Fruit fly (Drosophila melanogaster) whole organism, embryonic: ENCODE measurements around the gene CG43333.

ENCODE experiments used
- Adf1 ChIP-seq: fragments of 200-800 bp; sonication (Bioruptor generic); IDR thresholded peaks from 2 replicates; pipeline ENCODE4 v1.3.6; 2022; ENCODE audit warnings: missing biosample characterization, missing genetic modification characterization
- Aef1 ChIP-seq: fragments of 200-800 bp; sonication (Bioruptor generic); IDR thresholded peaks from 3 replicates; pipeline ENCODE4 v1.3.6; 2022; ENCODE audit warnings: missing biosample characterization, missing genetic modification characterization
- Blimp-1 ChIP-seq: fragments of 200-800 bp; sonication (Bioruptor generic); optimal IDR thresholded peaks from 3 replicates; lab custom pipeline; 2018; ENCODE audit warnings: missing biosample characterization, missing genetic modification characterization, mild to moderate bottlenecking, moderate library complexity, missing genetic modification reagents
- CG10979 ChIP-seq: fragments of 200-800 bp; sonication (Bioruptor generic); optimal IDR thresholded peaks from 2 replicates; lab custom pipeline; 2018; ENCODE audit warnings: missing biosample characterization, mild to moderate bottlenecking, missing genetic modification characterization, moderate library complexity
- CG13296 ChIP-seq: fragments of 200-800 bp; sonication (Bioruptor generic); optimal IDR thresholded peaks from 3 replicates; lab custom pipeline; 2018; ENCODE audit warnings: missing biosample characterization, mild to moderate bottlenecking, missing genetic modification characterization
- CG16779 ChIP-seq: fragments of 200-800 bp; sonication (Bioruptor generic); IDR thresholded peaks from 2 replicates; pipeline ENCODE4 v1.3.6; 2022; ENCODE audit warnings: missing biosample characterization, missing genetic modification characterization
- CG16815 ChIP-seq: fragments of 200-800 bp; sonication (Bioruptor generic); optimal IDR thresholded peaks from 3 replicates; lab custom pipeline; 2017; ENCODE audit warnings: missing biosample characterization, mild to moderate bottlenecking, missing genetic modification characterization
- CG17568 ChIP-seq: fragments of 200-800 bp; sonication (Bioruptor generic); optimal IDR thresholded peaks from 2 replicates; lab custom pipeline; 2018; ENCODE audit warnings: missing biosample characterization, mild to moderate bottlenecking, missing genetic modification characterization, moderate library complexity
- CG2875 ChIP-seq: fragments of 200-800 bp; sonication (Bioruptor generic); optimal IDR thresholded peaks from 2 replicates; lab custom pipeline; 2017; ENCODE audit warnings: missing biosample characterization, mild to moderate bottlenecking, missing genetic modification characterization, missing genetic modification reagents
- CG30403 ChIP-seq: fragments of 200-800 bp; sonication (Bioruptor generic); optimal IDR thresholded peaks from 3 replicates; lab custom pipeline; 2016; ENCODE audit warnings: missing biosample characterization, missing genetic modification characterization
- CG3281 ChIP-seq: fragments of 200-800 bp; sonication (Bioruptor generic); optimal IDR thresholded peaks from 3 replicates; lab custom pipeline; 2017; ENCODE audit warnings: missing biosample characterization, mild to moderate bottlenecking, missing genetic modification characterization
- CG3847 ChIP-seq: fragments of 200-800 bp; sonication (Bioruptor generic); IDR thresholded peaks from 2 replicates; pipeline ENCODE4 v1.3.6; 2022; ENCODE audit warnings: missing biosample characterization, missing genetic modification characterization
- CG4730 ChIP-seq: fragments of 200-800 bp; sonication (Bioruptor generic); IDR thresholded peaks from 2 replicates; pipeline ENCODE4 v1.3.6; 2022; ENCODE audit warnings: missing biosample characterization, missing genetic modification characterization
- CG6765 ChIP-seq: fragments of 200-800 bp; sonication (Bioruptor generic); optimal IDR thresholded peaks from 3 replicates; lab custom pipeline; 2017; ENCODE audit warnings: missing biosample characterization, mild to moderate bottlenecking, missing genetic modification characterization
- CG6813 ChIP-seq: fragments of 200-800 bp; sonication (Bioruptor generic); optimal IDR thresholded peaks from 2 replicates; lab custom pipeline; 2017; ENCODE audit warnings: missing biosample characterization, missing genetic modification characterization, mild to moderate bottlenecking, moderate library complexity, missing genetic modification reagents
- CG7271 ChIP-seq: fragments of 200-800 bp; sonication (Bioruptor generic); optimal IDR thresholded peaks from 2 replicates; lab custom pipeline; 2018; ENCODE audit warnings: missing biosample characterization, mild to moderate bottlenecking, missing genetic modification characterization, moderate library complexity
- CG7556 ChIP-seq: fragments of 200-800 bp; sonication (Bioruptor generic); optimal IDR thresholded peaks from 2 replicates; lab custom pipeline; 2017; ENCODE audit warnings: missing biosample characterization, mild to moderate bottlenecking, missing genetic modification characterization
- CG8290 ChIP-seq, 3 experiments: fragments of 200-800 bp; sonication (Bioruptor generic); optimal IDR thresholded peaks; 2 replicates each; lab custom pipeline; 2016 to 2019; ENCODE audit warnings: missing biosample characterization in 3 of 3, missing genetic modification characterization in 3 of 3, mild to moderate bottlenecking in 2 of 3, moderate library complexity in 1 of 3
- CG9727 ChIP-seq: fragments of 200-800 bp; sonication (Bioruptor generic); optimal IDR thresholded peaks from 3 replicates; lab custom pipeline; 2017; ENCODE audit warnings: missing biosample characterization, mild to moderate bottlenecking, missing genetic modification characterization
- CkIIα-i1 ChIP-seq: fragments of 200-800 bp; sonication (Bioruptor generic); IDR thresholded peaks from 2 replicates; pipeline ENCODE4 v1.3.6; 2022; ENCODE audit warnings: missing biosample characterization, missing genetic modification characterization
- Drgx ChIP-seq: fragments of 200-800 bp; sonication (Bioruptor generic); IDR thresholded peaks from 2 replicates; pipeline ENCODE4 v1.3.6; 2022; ENCODE audit warnings: missing biosample characterization, missing genetic modification characterization
- E2f1 ChIP-seq: fragments of 200-800 bp; sonication (Bioruptor generic); IDR thresholded peaks from 2 replicates; pipeline ENCODE4 v1.3.6; 2022; ENCODE audit warnings: missing biosample characterization, missing genetic modification characterization
- Hr78 ChIP-seq, 2 experiments: fragments of 200-800 bp in 1 of 2; fragments of >200 bp in 1 of 2; sonication (Bioruptor generic) in 1 of 2; optimal IDR thresholded peaks; 2 replicates each; lab custom pipeline; 2017 to 2019; ENCODE audit warnings: missing biosample characterization in 2 of 2, missing genetic modification characterization in 2 of 2, mild to moderate bottlenecking in 1 of 2, moderate library complexity in 1 of 2
- Hsf ChIP-seq: fragments of 200-800 bp; sonication (Bioruptor generic); optimal IDR thresholded peaks from 3 replicates; lab custom pipeline; 2016; ENCODE audit warnings: missing biosample characterization, missing genetic modification characterization
- Lpt ChIP-seq: fragments of >200 bp; optimal IDR thresholded peaks from 2 replicates; lab custom pipeline; 2018; ENCODE audit warnings: missing biosample characterization, missing genetic modification characterization
- Nf-YB ChIP-seq: fragments of 200-800 bp; sonication (Bioruptor generic); optimal IDR thresholded peaks from 3 replicates; lab custom pipeline; 2019; ENCODE audit warnings: missing biosample characterization, mild to moderate bottlenecking, missing genetic modification characterization, moderate library complexity
- PHDP ChIP-seq: fragments of 200-800 bp; sonication (Bioruptor generic); optimal IDR thresholded peaks from 3 replicates; lab custom pipeline; 2018; ENCODE audit warnings: missing biosample characterization, mild to moderate bottlenecking, missing genetic modification characterization, moderate library complexity
- Ptx1 ChIP-seq: fragments of 200-800 bp; sonication (Bioruptor generic); IDR thresholded peaks from 2 replicates; pipeline ENCODE4 v1.3.6; 2022; ENCODE audit warnings: missing biosample characterization, missing genetic modification characterization
- Six4 ChIP-seq: fragments of 200-800 bp; sonication (Bioruptor generic); optimal IDR thresholded peaks from 2 replicates; lab custom pipeline; 2016; ENCODE audit warnings: missing biosample characterization, missing genetic modification characterization
- Sox102F ChIP-seq: fragments of 200-800 bp; sonication (Bioruptor generic); optimal IDR thresholded peaks from 2 replicates; lab custom pipeline; 2018; ENCODE audit warnings: missing biosample characterization, mild to moderate bottlenecking, missing genetic modification characterization, moderate library complexity
- Trl ChIP-seq, 3 experiments: fragments of >200 bp in 2 of 3; fragments of 200-800 bp in 1 of 3; sonication (Bioruptor generic) in 1 of 3; optimal IDR thresholded peaks; 2 replicates in 1 of 3; 3 replicates in 2 of 3; lab custom pipeline; 2016 to 2017; ENCODE audit warnings: missing biosample characterization in 1 of 3, missing genetic modification characterization in 1 of 3
- ap ChIP-seq: fragments of 200-800 bp; sonication (Bioruptor generic); IDR thresholded peaks from 2 replicates; pipeline ENCODE4 v1.3.6; 2022; ENCODE audit warnings: missing biosample characterization, missing genetic modification characterization
- bab2 ChIP-seq: fragments of 200-800 bp; sonication (Bioruptor generic); optimal IDR thresholded peaks from 2 replicates; lab custom pipeline; 2016; ENCODE audit warnings: missing biosample characterization, missing genetic modification characterization
- chn ChIP-seq: fragments of 200-800 bp; sonication (Bioruptor generic); optimal IDR thresholded peaks from 2 replicates; lab custom pipeline; 2016; ENCODE audit warnings: missing biosample characterization, missing genetic modification characterization
- da ChIP-seq: fragments of 200-800 bp; sonication (Bioruptor generic); optimal IDR thresholded peaks from 2 replicates; lab custom pipeline; 2016; ENCODE audit warnings: missing biosample characterization, missing genetic modification characterization
- dmrt11E ChIP-seq: fragments of 200-800 bp; sonication (Bioruptor generic); optimal IDR thresholded peaks from 3 replicates; lab custom pipeline; 2018; ENCODE audit warnings: missing biosample characterization, mild to moderate bottlenecking, missing genetic modification characterization, moderate library complexity
- dpn ChIP-seq, 2 experiments: fragments of 200-800 bp; sonication (Bioruptor generic); optimal IDR thresholded peaks; 3 replicates each; lab custom pipeline; 2016; ENCODE audit warnings: missing biosample characterization in 2 of 2, missing genetic modification characterization in 2 of 2
- gem ChIP-seq: fragments of 200-800 bp; sonication (Bioruptor generic); optimal IDR thresholded peaks from 2 replicates; lab custom pipeline; 2019; ENCODE audit warnings: missing biosample characterization, mild to moderate bottlenecking, missing genetic modification characterization, moderate library complexity
- lilli ChIP-seq: fragments of 200-800 bp; sonication (Bioruptor generic); optimal IDR thresholded peaks from 3 replicates; lab custom pipeline; 2016; ENCODE audit warnings: missing biosample characterization, missing genetic modification characterization
- onecut ChIP-seq: fragments of 200-800 bp; sonication (Bioruptor generic); IDR thresholded peaks from 2 replicates; pipeline ENCODE4 v1.3.6; 2022; ENCODE audit warnings: missing biosample characterization, missing genetic modification characterization
- p53 ChIP-seq: fragments of 200-800 bp; sonication (Bioruptor generic); optimal IDR thresholded peaks from 2 replicates; lab custom pipeline; 2016; ENCODE audit warnings: missing biosample characterization, missing genetic modification characterization
- pros ChIP-seq: fragments of 200-800 bp; sonication (Bioruptor generic); optimal IDR thresholded peaks from 3 replicates; lab custom pipeline; 2019; ENCODE audit warnings: missing biosample characterization, mild to moderate bottlenecking, missing genetic modification characterization, moderate library complexity
- pum ChIP-seq: fragments of 200-800 bp; sonication (Bioruptor generic); optimal IDR thresholded peaks from 2 replicates; lab custom pipeline; 2016; ENCODE audit warnings: missing biosample characterization, missing genetic modification characterization
- repo ChIP-seq: fragments of 200-800 bp; sonication (Bioruptor generic); optimal IDR thresholded peaks from 2 replicates; lab custom pipeline; 2016; ENCODE audit warnings: missing biosample characterization, missing genetic modification characterization
- slou ChIP-seq: fragments of 200-800 bp; sonication (Bioruptor generic); optimal IDR thresholded peaks from 3 replicates; lab custom pipeline; 2016; ENCODE audit warnings: missing biosample characterization, missing genetic modification characterization
- trh ChIP-seq: fragments of 200-800 bp; sonication (Bioruptor generic); optimal IDR thresholded peaks from 2 replicates; lab custom pipeline; 2016; ENCODE audit warnings: missing biosample characterization, missing genetic modification characterization
- usp ChIP-seq: fragments of >200 bp; optimal IDR thresholded peaks from 2 replicates; lab custom pipeline; 2017; ENCODE audit warnings: missing biosample characterization, missing genetic modification characterization
- zf30C ChIP-seq: fragments of 200-800 bp; sonication (Bioruptor generic); optimal IDR thresholded peaks from 3 replicates; lab custom pipeline; 2018; ENCODE audit warnings: missing biosample characterization, mild to moderate bottlenecking, missing genetic modification characterization
- zfh1 ChIP-seq: fragments of 200-800 bp; sonication (Bioruptor generic); IDR thresholded peaks from 3 replicates; pipeline ENCODE4 v1.3.6; 2022; ENCODE audit warnings: missing biosample characterization, missing genetic modification characterization

The CG43333 gene

dm6 chr2L:14122742-14123334 lies 57.6 kb downstream of the CG43333 start (continued):
- TF ChIP-seq Six4 (GFP tag; lab: Kevin White, UChicago) (peak; percentile 54), CG10979 (tag; lab: Kevin White, UChicago) (peak; percentile 72), CG2875 (peak; percentile 17), trh (GFP tag; lab: Kevin White, UChicago) (no peak), CG7271 (tag; lab: Kevin White, UChicago) (no peak), CG3847 (GFP tag; lab: Robert Waterston, UW) (peak; percentile 49), CG16815 (GFP tag; lab: Kevin White, UChicago) (peak; percentile 3), CkIIα-i1 (GFP tag; lab: Robert Waterston, UW) (no peak), ap (GFP tag; lab: Robert Waterston, UW) (0 out of 2 replicates have a peak, but pooled peaks have one; percentile 39), Ptx1 (GFP tag; lab: Robert Waterston, UW) (peak; percentile 73), PHDP (tag; lab: Kevin White, UChicago) (peak; percentile 50), CG17568 (no peak), onecut (GFP tag; lab: Robert Waterston, UW) (peak; percentile 74), lilli (GFP tag; lab: Kevin White, UChicago) (peak; percentile 47), chn (GFP tag; lab: Kevin White, UChicago) (peak; percentile 39), Adf1 (GFP tag; lab: Robert Waterston, UW) (peak; percentile 15; the same call in 1 of the 2 replicates), Sox102F (GFP tag; lab: Kevin White, UChicago) (peak; percentile 68), CG7556 (GFP tag; lab: Kevin White, UChicago) (peak; percentile 62), CG3281 (GFP tag; lab: Kevin White, UChicago) (peak; percentile 68), Nf-YB (GFP tag; lab: Kevin White, UChicago) (peak; percentile 3), da (GFP tag; lab: Kevin White, UChicago) (no peak), dpn (GFP tag; optimal IDR thresholded peaks at IDR 0.05; lab: Kevin White, UChicago) (peak; percentile 11 to 53), CG6813 (GFP tag; lab: Kevin White, UChicago) (peak; percentile 71), p53 (GFP tag; lab: Kevin White, UChicago) (no peak), slou (peak; percentile 74), bab2 (GFP tag; lab: Kevin White, UChicago) (peak; percentile 34), Drgx (GFP tag; lab: Robert Waterston, UW) (no peak), CG30403 (GFP tag; lab: Kevin White, UChicago) (peak; percentile 42), CG13296 (GFP tag; lab: Kevin White, UChicago) (peak; percentile 70), zfh1 (GFP tag; lab: Robert Waterston, UW) (peak; percentile 73), CG9727 (GFP tag; lab: Kevin White, UChicago) (peak; percentile 39), CG6765 (peak; percentile 63), Lpt (GFP tag; lab: Kevin White, UChicago) (no peak), E2f1 (GFP tag; lab: Robert Waterston, UW) (peak; percentile 50; the same call in 1 of the 2 replicates), zf30C (peak; percentile 24), usp (GFP tag; lab: Kevin White, UChicago) (no peak), CG8290 (GFP tag; optimal IDR thresholded peaks at IDR 0.05; lab: Kevin White, UChicago) (no peak), CG8290 (tag; optimal IDR thresholded peaks at IDR 0.05; lab: Kevin White, UChicago) (peak in 1 of 2 experiments; percentile 55), Hr78 (GFP tag; optimal IDR thresholded peaks at IDR 0.05; lab: Kevin White, UChicago) (no peak), gem (tag; lab: Kevin White, UChicago) (peak; percentile 62), Aef1 (peak; percentile 64), CG16779 (no peak), Trl (optimal IDR thresholded peaks at IDR 0.05; lab: Kevin White, UChicago) (no peak), Trl (GFP tag; optimal IDR thresholded peaks at IDR 0.05; lab: Kevin White, UChicago) (peak; percentile 50), pros (peak; percentile 13), repo (GFP tag; lab: Kevin White, UChicago) (peak; percentile 28), Blimp-1 (GFP tag; lab: Kevin White, UChicago) (peak; percentile 70), dmrt11E (tag; lab: Kevin White, UChicago) (no peak), pum (GFP tag; lab: Kevin White, UChicago) (peak; percentile 45), Hsf (GFP tag; lab: Kevin White, UChicago) (peak; percentile 21), CG4730 (GFP tag; lab: Robert Waterston, UW) (peak; percentile 46; the same call in 1 of the 2 replicates)
